Worm (Caenorhabditis elegans): ENCODE measurements around the gene ifc-2.

ifc-2 gene

DNA sequence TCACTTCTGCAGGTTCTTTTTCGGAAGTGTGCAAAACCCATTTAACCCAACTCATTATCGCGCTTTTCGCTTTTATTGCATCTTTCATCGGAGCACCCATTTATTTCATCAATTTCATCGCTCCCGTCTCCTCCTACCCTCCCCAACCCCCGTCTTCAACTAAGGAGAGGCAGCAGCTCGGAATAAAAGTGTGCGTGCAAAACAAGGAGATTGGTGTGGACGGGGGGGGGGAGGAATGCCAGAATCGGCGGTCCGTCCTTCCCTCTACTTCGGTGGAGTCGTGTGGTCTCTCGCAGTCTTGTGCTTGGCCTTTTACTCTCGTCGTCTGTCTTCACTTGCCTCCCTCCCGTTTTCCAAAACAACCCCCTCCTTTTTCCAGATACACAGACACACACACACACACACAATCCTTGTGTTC, 53.4 kb downstream of the ifc-2 start:
- TF ChIP-seq tbx-2 (tag; optimal IDR thresholded peaks at IDR 0.05), result peak; percentile 68
- TF ChIP-seq fkh-6 (tag; optimal IDR thresholded peaks at IDR 0.05), result peak; percentile 1
- peak; percentile 26 for TF ChIP-seq pat-9 (tag; optimal IDR thresholded peaks at IDR 0.05)
- peak; percentile 78 for TF ChIP-seq ceh-31 (tag; optimal IDR thresholded peaks at IDR 0.05)
- TF ChIP-seq unc-86 (tag; optimal IDR thresholded peaks at IDR 0.05), result no peak
- TF ChIP-seq hlh-8 (tag; optimal IDR thresholded peaks at IDR 0.05), result no peak
- TF ChIP-seq ceh-14 (tag; optimal IDR thresholded peaks at IDR 0.05), result peak; percentile 80
- peak; percentile 81 for TF ChIP-seq hlh-30 (tag; optimal IDR thresholded peaks at IDR 0.05; ENCODE audit: insufficient read depth)
- TF ChIP-seq ttx-3 (tag; optimal IDR thresholded peaks at IDR 0.05), result no peak
- TF ChIP-seq lim-6 (tag; optimal IDR thresholded peaks at IDR 0.05), result peak; percentile 53
- peak; percentile 7 for TF ChIP-seq fkh-10 (GFP tag; optimal IDR thresholded peaks at IDR 0.05)
- TF ChIP-seq sdc-2 (tag; optimal IDR thresholded peaks at IDR 0.05), result peak; percentile 75
- no peak for TF ChIP-seq pros-1 (tag; optimal IDR thresholded peaks at IDR 0.05)
- TF ChIP-seq ceh-34 (tag; optimal IDR thresholded peaks at IDR 0.05), result peak; percentile 46
- peak; percentile 37 for TF ChIP-seq nfya-1 (tag; optimal IDR thresholded peaks at IDR 0.05)
- TF ChIP-seq ref-2 (tag; optimal IDR thresholded peaks at IDR 0.05), result peak; percentile 40
- TF ChIP-seq unc-42 (tag; optimal IDR thresholded peaks at IDR 0.05), result peak; percentile 96
- TF ChIP-seq syd-9 (tag; optimal IDR thresholded peaks at IDR 0.05), result peak; percentile 43
- TF ChIP-seq ceh-9 (tag; optimal IDR thresholded peaks at IDR 0.05), result no peak
- peak; percentile 23 for TF ChIP-seq ceh-2 (tag; optimal IDR thresholded peaks at IDR 0.05)
- peak; percentile 25 for TF ChIP-seq ceh-18 (tag; optimal IDR thresholded peaks at IDR 0.05)
- peak; percentile 61 for TF ChIP-seq ceh-19 (GFP tag; optimal IDR thresholded peaks at IDR 0.05)

DNA sequence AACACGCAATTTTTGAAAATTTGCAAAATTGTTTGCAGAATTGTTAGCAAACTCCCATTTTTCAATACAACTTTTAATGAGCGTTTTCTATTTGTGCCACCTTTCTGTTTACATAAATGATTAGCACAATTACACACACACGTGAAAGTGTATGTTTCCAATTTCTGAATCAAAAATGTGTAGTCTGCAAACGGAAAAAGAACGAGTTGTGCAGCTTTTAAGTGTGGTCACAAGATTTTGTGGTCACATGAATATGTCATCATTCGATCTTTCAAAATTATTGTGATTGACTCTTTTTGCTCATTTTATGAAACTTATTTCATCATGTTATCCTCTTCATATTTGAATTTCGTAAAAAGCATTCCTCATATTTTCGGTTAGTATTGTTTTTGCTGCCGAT, 54.0 kb downstream of the ifc-2 start:
- TF ChIP-seq ceh-14 (tag; optimal IDR thresholded peaks at IDR 0.05) (no peak), ceh-19 (GFP tag; optimal IDR thresholded peaks at IDR 0.05) (no peak), pax-1 (tag; optimal IDR thresholded peaks at IDR 0.05) (no peak), ceh-22 (tag; optimal IDR thresholded peaks at IDR 0.05) (no peak), hlh-8 (tag; optimal IDR thresholded peaks at IDR 0.05) (no peak), ets-4 (tag; optimal IDR thresholded peaks at IDR 0.05) (no peak)

DNA sequence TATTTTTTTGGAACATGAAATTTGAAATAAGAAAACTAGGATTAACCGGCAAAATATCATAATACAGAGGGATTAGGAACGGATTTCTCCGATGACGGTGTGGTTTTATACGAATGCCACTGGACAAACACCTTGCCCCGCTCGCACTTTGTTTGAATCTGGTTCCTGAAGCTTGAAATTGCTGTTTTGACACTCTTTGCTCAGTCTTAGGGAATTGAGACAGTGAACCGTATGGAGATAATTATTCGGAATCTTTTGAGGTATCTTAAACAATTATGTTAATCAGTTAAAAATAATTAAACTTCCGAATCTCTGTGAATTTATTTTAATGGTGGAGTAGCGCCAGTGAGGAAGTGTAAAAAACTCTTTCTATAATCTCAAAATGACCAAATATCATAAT, 55.2 kb downstream of the ifc-2 start, which contains the start of gene F13C5.3:
Gene F13C5.3 (minus strand): TSS at position 101 of the 400 bp plus-strand sequence.
- no peak for TF ChIP-seq hlh-6 (tag; optimal IDR thresholded peaks at IDR 0.05)
- no peak for TF ChIP-seq dve-1 (tag; optimal IDR thresholded peaks at IDR 0.05)

DNA sequence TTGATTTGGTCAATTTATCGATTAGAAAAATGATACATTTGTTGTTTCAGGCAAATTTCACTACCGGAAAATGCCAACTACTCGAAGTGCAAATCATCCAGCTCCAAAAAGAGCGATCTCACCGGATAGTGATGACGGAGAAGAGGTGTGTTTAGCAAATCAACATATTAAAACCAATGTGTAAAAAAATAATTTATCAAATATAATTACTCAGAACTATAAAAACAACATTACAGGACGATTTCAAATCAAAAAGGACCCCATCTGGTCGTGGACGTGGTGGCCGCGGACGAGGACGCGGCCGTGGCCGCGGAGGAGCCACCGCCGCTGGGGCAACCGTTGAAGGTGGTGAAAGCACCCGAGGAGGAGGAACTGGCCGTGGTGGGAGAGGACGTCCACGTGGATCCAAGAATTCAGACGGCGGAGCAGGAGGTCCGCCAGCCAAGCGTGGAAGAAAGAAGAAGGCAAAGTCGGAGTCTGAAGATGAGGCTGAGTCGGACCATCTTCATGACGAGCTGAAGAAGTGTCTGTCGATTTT, 60.7 kb downstream of the ifc-2 start, which contains the start of gene F13C5.2:
Gene F13C5.2 (plus strand): TSS at position 51 of the 538 bp plus-strand sequence.
- no peak for TF ChIP-seq unc-3 (GFP tag; conservative IDR thresholded peaks at IDR 0.05)
- TF ChIP-seq unc-3 (tag; optimal IDR thresholded peaks at IDR 0.05), result no peak
- no peak for TF ChIP-seq C38D4.7 (GFP tag; optimal IDR thresholded peaks at IDR 0.05)
- TF ChIP-seq che-1 (tag; optimal IDR thresholded peaks at IDR 0.05), result no peak
- no peak for TF ChIP-seq K02D7.2 (tag; optimal IDR thresholded peaks at IDR 0.05)
- no peak for TF ChIP-seq ceh-45 (GFP tag; IDR thresholded peaks at IDR 0.05)
- no peak for TF ChIP-seq pha-4 (tag; optimal IDR thresholded peaks at IDR 0.05)
- TF ChIP-seq ref-2 (tag; optimal IDR thresholded peaks at IDR 0.05), result no peak
- TF ChIP-seq hlh-15 (tag; optimal IDR thresholded peaks at IDR 0.05), result no peak
- TF ChIP-seq syd-9 (tag; optimal IDR thresholded peaks at IDR 0.05), result no peak
- TF ChIP-seq ama-1 (optimal IDR thresholded peaks at IDR 0.05), result no peak
- no peak for TF ChIP-seq pat-9 (tag; optimal IDR thresholded peaks at IDR 0.05)
- TF ChIP-seq ceh-2 (tag; optimal IDR thresholded peaks at IDR 0.05), result no peak
- no peak for TF ChIP-seq unc-86 (tag; optimal IDR thresholded peaks at IDR 0.05)
- TF ChIP-seq ets-4 (tag; optimal IDR thresholded peaks at IDR 0.05), result no peak
- no peak for TF ChIP-seq dve-1 (tag; optimal IDR thresholded peaks at IDR 0.05)
- no peak for TF ChIP-seq fkh-6 (tag; optimal IDR thresholded peaks at IDR 0.05)
- TF ChIP-seq pha-2 (tag; optimal IDR thresholded peaks at IDR 0.05), result no peak
- TF ChIP-seq ceh-31 (tag; optimal IDR thresholded peaks at IDR 0.05), result no peak

Data from whole organism, late embryonic.